Fruit fly (Drosophila melanogaster) whole organism, embryonic: ENCODE results near the gene Drsl5.

Experiments
- Abd-B ChIP-seq: fragments of 200-800 bp; sonication (Bioruptor generic); optimal IDR thresholded peaks from 2 replicates; lab custom pipeline; 2018; ENCODE audit warnings: missing biosample characterization, mild to moderate bottlenecking, missing genetic modification characterization, moderate library complexity
- Bdp1 ChIP-seq: fragments of 200-800 bp; sonication (Bioruptor generic); optimal IDR thresholded peaks from 3 replicates; lab custom pipeline; 2016; ENCODE audit warnings: missing biosample characterization, missing genetic modification characterization
- CG1024 ChIP-seq: fragments of 200-800 bp; sonication (Bioruptor generic); IDR thresholded peaks from 2 replicates; pipeline ENCODE4 v1.3.6; 2022; ENCODE audit warnings: missing biosample characterization, missing genetic modification characterization
- CG10267 ChIP-seq: fragments of 200-800 bp; sonication (Bioruptor generic); optimal IDR thresholded peaks from 2 replicates; lab custom pipeline; 2018; ENCODE audit warnings: missing biosample characterization, mild to moderate bottlenecking, missing genetic modification characterization, moderate library complexity
- CG11398 ChIP-seq: fragments of 200-800 bp; sonication (Bioruptor generic); optimal IDR thresholded peaks from 2 replicates; lab custom pipeline; 2016; ENCODE audit warnings: missing biosample characterization, missing genetic modification characterization
- CG11560 ChIP-seq: fragments of 200-800 bp; sonication (Bioruptor generic); IDR thresholded peaks from 3 replicates; pipeline ENCODE4 v1.3.6; 2022; ENCODE audit warnings: missing biosample characterization, missing genetic modification characterization
- CG12219 ChIP-seq: fragments of 200-800 bp; sonication (Bioruptor generic); optimal IDR thresholded peaks from 3 replicates; lab custom pipeline; 2018; ENCODE audit warnings: missing biosample characterization, mild to moderate bottlenecking, missing genetic modification characterization
- CG12942 ChIP-seq: fragments of 200-800 bp; sonication (Bioruptor generic); optimal IDR thresholded peaks from 3 replicates; lab custom pipeline; 2016; ENCODE audit warnings: missing biosample characterization, missing genetic modification characterization
- CG14710 ChIP-seq: fragments of 200-800 bp; sonication (Bioruptor generic); optimal IDR thresholded peaks from 3 replicates; lab custom pipeline; 2019; ENCODE audit warnings: missing biosample characterization, mild to moderate bottlenecking, missing genetic modification characterization, moderate library complexity
- CG1603 ChIP-seq: fragments of 200-800 bp; sonication (Bioruptor generic); optimal IDR thresholded peaks from 2 replicates; lab custom pipeline; 2019; ENCODE audit warnings: missing biosample characterization, mild to moderate bottlenecking, missing genetic modification characterization, moderate library complexity
- CG17186 ChIP-seq: fragments of 200-800 bp; sonication (Bioruptor generic); optimal IDR thresholded peaks from 3 replicates; lab custom pipeline; 2017; ENCODE audit warnings: missing biosample characterization, missing genetic modification reagents, missing genetic modification characterization
- CG17328 ChIP-seq: fragments of 200-800 bp; sonication (Bioruptor generic); IDR thresholded peaks from 2 replicates; pipeline ENCODE4 v1.3.6; 2022; ENCODE audit warnings: missing biosample characterization, missing genetic modification characterization
- CG17568 ChIP-seq: fragments of 200-800 bp; sonication (Bioruptor generic); optimal IDR thresholded peaks from 2 replicates; lab custom pipeline; 2018; ENCODE audit warnings: missing biosample characterization, mild to moderate bottlenecking, missing genetic modification characterization, moderate library complexity
- CG1832 ChIP-seq: fragments of 200-800 bp; sonication (Bioruptor generic); optimal IDR thresholded peaks from 2 replicates; lab custom pipeline; 2017; ENCODE audit warnings: missing biosample characterization, mild to moderate bottlenecking, missing genetic modification characterization, inconsistent platforms
- CG18764 ChIP-seq: fragments of 200-800 bp; sonication (Bioruptor generic); optimal IDR thresholded peaks from 3 replicates; lab custom pipeline; 2016; ENCODE audit warnings: missing biosample characterization, missing genetic modification characterization
- CG2712 ChIP-seq: fragments of 200-800 bp; optimal IDR thresholded peaks from 3 replicates; lab custom pipeline; 2019; ENCODE audit warnings: missing biosample characterization, mild to moderate bottlenecking, missing genetic modification characterization, moderate library complexity
- CG2889 ChIP-seq: fragments of 200-800 bp; sonication (Bioruptor generic); IDR thresholded peaks from 3 replicates; pipeline ENCODE4 v1.3.6; 2022; ENCODE audit warnings: missing biosample characterization, missing genetic modification characterization
- CG31441 ChIP-seq: fragments of 200-800 bp; sonication (Bioruptor generic); IDR thresholded peaks from 2 replicates; pipeline ENCODE4 v1.3.6; 2022; ENCODE audit warnings: missing biosample characterization, missing genetic modification characterization
- CG3838 ChIP-seq: fragments of 200-800 bp; sonication (Bioruptor generic); optimal IDR thresholded peaks from 3 replicates; lab custom pipeline; 2016; ENCODE audit warnings: missing biosample characterization, missing genetic modification characterization
- CG4360 ChIP-seq: fragments of 200-800 bp; sonication (Bioruptor generic); IDR thresholded peaks from 2 replicates; pipeline ENCODE4 v1.3.6; 2022; ENCODE audit warnings: missing biosample characterization, missing genetic modification characterization
- CG4820 ChIP-seq: fragments of 200-800 bp; sonication (Bioruptor generic); optimal IDR thresholded peaks from 3 replicates; lab custom pipeline; 2016; ENCODE audit warnings: missing biosample characterization, missing genetic modification characterization
- CG6791 ChIP-seq: fragments of 200-800 bp; sonication (Bioruptor generic); IDR thresholded peaks from 3 replicates; pipeline ENCODE4 v1.3.6; 2022; ENCODE audit warnings: missing biosample characterization, missing genetic modification characterization; ENCODE audit not compliant: partially characterized antibody
- CG7786 ChIP-seq: fragments of 200-800 bp; sonication (Bioruptor generic); optimal IDR thresholded peaks from 2 replicates; lab custom pipeline; 2016; ENCODE audit warnings: missing biosample characterization, missing genetic modification characterization
- CG9797 ChIP-seq: fragments of 200-800 bp; sonication (Bioruptor generic); optimal IDR thresholded peaks from 3 replicates; lab custom pipeline; 2018; ENCODE audit warnings: missing biosample characterization, mild to moderate bottlenecking, missing genetic modification characterization
- Camta ChIP-seq: fragments of 200-800 bp; sonication (Bioruptor generic); optimal IDR thresholded peaks from 2 replicates; lab custom pipeline; 2016; ENCODE audit warnings: missing biosample characterization, missing genetic modification characterization
- Dip3 ChIP-seq: fragments of 200-800 bp; sonication (Bioruptor generic); optimal IDR thresholded peaks from 3 replicates; lab custom pipeline; 2016; ENCODE audit warnings: missing biosample characterization, missing genetic modification characterization
- Hr39 ChIP-seq: fragments of >200 bp; optimal IDR thresholded peaks from 2 replicates; lab custom pipeline; 2017
- MBD-R2 ChIP-seq: fragments of 200-800 bp; sonication (Bioruptor generic); IDR thresholded peaks from 2 replicates; pipeline ENCODE4 v1.3.6; 2022; ENCODE audit warnings: missing biosample characterization, missing genetic modification characterization
- Max ChIP-seq: fragments of 200-800 bp; sonication (Bioruptor generic); optimal IDR thresholded peaks from 2 replicates; lab custom pipeline; 2016; ENCODE audit warnings: missing biosample characterization, mild to moderate bottlenecking, missing genetic modification characterization
- Med ChIP-seq: fragments of 200-800 bp; sonication (Bioruptor generic); peaks from one replicate; lab custom pipeline; 2016; ENCODE audit warnings: missing biosample characterization, missing genetic modification characterization, mild to moderate bottlenecking, inconsistent platforms, moderate library complexity
- Mes4 ChIP-seq: fragments of 200-800 bp; sonication (Bioruptor generic); optimal IDR thresholded peaks from 2 replicates; lab custom pipeline; 2016; ENCODE audit warnings: missing biosample characterization, missing genetic modification characterization
- Pdp1 ChIP-seq, 2 experiments: fragments of 200-800 bp; sonication (Bioruptor generic); optimal IDR thresholded peaks; 3 replicates each; lab custom pipeline; 2016; ENCODE audit warnings: missing biosample characterization in 2 of 2, missing genetic modification characterization in 2 of 2, mild to moderate bottlenecking in 1 of 2, moderate library complexity in 1 of 2
- Sox100B ChIP-seq: fragments of 200-800 bp; sonication (Bioruptor generic); optimal IDR thresholded peaks from 3 replicates; lab custom pipeline; 2018; ENCODE audit warnings: missing biosample characterization, mild to moderate bottlenecking, missing genetic modification characterization
- Vsx1 ChIP-seq: fragments of 200-800 bp; sonication (Bioruptor generic); optimal IDR thresholded peaks from 2 replicates; lab custom pipeline; 2017; ENCODE audit warnings: missing biosample characterization, mild to moderate bottlenecking, missing genetic modification characterization, missing genetic modification reagents
- ab ChIP-seq: fragments of 200-800 bp; sonication (Bioruptor generic); optimal IDR thresholded peaks from 2 replicates; lab custom pipeline; 2016; ENCODE audit warnings: missing biosample characterization, missing genetic modification characterization
- aop ChIP-seq: fragments of 200-800 bp; sonication (Bioruptor generic); IDR thresholded peaks from 2 replicates; pipeline ENCODE4 v1.3.6; 2022; ENCODE audit warnings: missing biosample characterization, missing genetic modification characterization
- ap ChIP-seq: fragments of 200-800 bp; sonication (Bioruptor generic); IDR thresholded peaks from 2 replicates; pipeline ENCODE4 v1.3.6; 2022; ENCODE audit warnings: missing biosample characterization, missing genetic modification characterization
- bab2 ChIP-seq: fragments of 200-800 bp; sonication (Bioruptor generic); optimal IDR thresholded peaks from 2 replicates; lab custom pipeline; 2016; ENCODE audit warnings: missing biosample characterization, missing genetic modification characterization
- br ChIP-seq: fragments of >200 bp; optimal IDR thresholded peaks from 2 replicates; lab custom pipeline; 2017
- chm ChIP-seq: fragments of 200-800 bp; sonication (Bioruptor generic); IDR thresholded peaks from 2 replicates; pipeline ENCODE4 v1.3.6; 2022; ENCODE audit warnings: missing biosample characterization, missing genetic modification characterization
- dimm ChIP-seq: fragments of 200-800 bp; sonication (Bioruptor generic); IDR thresholded peaks from 2 replicates; pipeline ENCODE4 v1.3.6; 2022; ENCODE audit warnings: missing biosample characterization, missing genetic modification characterization
- ems ChIP-seq: fragments of 200-800 bp; sonication (Bioruptor generic); optimal IDR thresholded peaks from 3 replicates; lab custom pipeline; 2016; ENCODE audit warnings: missing biosample characterization, missing genetic modification characterization
- gsb-n ChIP-seq: fragments of 200-800 bp; sonication (Bioruptor generic); optimal IDR thresholded peaks from 3 replicates; lab custom pipeline; 2018; ENCODE audit warnings: missing biosample characterization, mild to moderate bottlenecking, missing genetic modification characterization
- hkb ChIP-seq, 2 experiments: fragments of 200-800 bp in 1 of 2; fragments of >200 bp in 1 of 2; sonication (Bioruptor generic) in 1 of 2; IDR thresholded peaks in 1 of 2; optimal IDR thresholded peaks in 1 of 2; 2 replicates each; pipeline versions ENCODE4 v1.3.6 to Lab custom; 2017 to 2022; ENCODE audit warnings: missing biosample characterization in 1 of 2, missing genetic modification characterization in 1 of 2
- lov ChIP-seq, 2 experiments: fragments of 200-800 bp in 1 of 2; fragments of >200 bp in 1 of 2; sonication (Bioruptor generic) in 1 of 2; IDR thresholded peaks in 1 of 2; optimal IDR thresholded peaks in 1 of 2; 2 replicates in 1 of 2; 3 replicates in 1 of 2; pipeline versions ENCODE4 v1.3.6 to Lab custom; 2017 to 2022; ENCODE audit warnings: missing biosample characterization in 1 of 2, missing genetic modification characterization in 1 of 2
- nau ChIP-seq: fragments of 200-800 bp; sonication (Bioruptor generic); optimal IDR thresholded peaks from 3 replicates; lab custom pipeline; 2017; ENCODE audit warnings: missing biosample characterization, mild to moderate bottlenecking, missing genetic modification characterization, missing genetic modification reagents
- org-1 ChIP-seq: fragments of 200-800 bp; sonication (Bioruptor generic); optimal IDR thresholded peaks from 2 replicates; lab custom pipeline; 2017; ENCODE audit warnings: missing biosample characterization, missing genetic modification characterization
- repo ChIP-seq: fragments of 200-800 bp; sonication (Bioruptor generic); optimal IDR thresholded peaks from 2 replicates; lab custom pipeline; 2016; ENCODE audit warnings: missing biosample characterization, missing genetic modification characterization
- so ChIP-seq: fragments of 200-800 bp; sonication (Bioruptor generic); IDR thresholded peaks from 3 replicates; pipeline ENCODE4 v1.3.6; 2022; ENCODE audit warnings: missing biosample characterization, missing genetic modification characterization
- tup ChIP-seq: fragments of 200-800 bp; sonication (Bioruptor generic); optimal IDR thresholded peaks from 2 replicates; lab custom pipeline; 2016; ENCODE audit warnings: missing biosample characterization, mild to moderate bottlenecking, missing genetic modification characterization, moderate library complexity
- z ChIP-seq: fragments of 200-800 bp; sonication (Bioruptor generic); IDR thresholded peaks from 3 replicates; pipeline ENCODE4 v1.3.6; 2022; ENCODE audit warnings: missing biosample characterization, missing genetic modification characterization

Drsl5 gene

DNA sequence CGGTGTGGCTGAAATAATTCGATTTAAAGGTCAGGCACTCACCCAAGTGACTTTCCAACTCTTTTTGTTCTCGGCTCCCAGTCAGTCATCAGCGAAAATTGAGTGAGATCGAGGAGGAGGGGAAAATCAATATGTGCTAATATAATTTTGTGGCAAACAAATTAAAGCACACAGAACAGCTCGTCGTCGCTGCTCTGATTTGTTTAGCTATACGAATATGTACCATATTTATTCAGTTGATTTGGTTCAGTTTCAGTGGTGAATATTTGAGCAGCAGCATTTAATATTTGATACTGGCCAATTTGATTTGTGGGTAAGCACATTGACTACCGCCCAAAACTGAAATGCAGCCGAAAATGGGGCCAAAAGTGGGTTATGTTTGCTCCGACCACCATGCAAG lies 11.2 kb upstream of the Drsl5 start:
- TF ChIP-seq nau (GFP tag; lab: Kevin White, UChicago) (peak; percentile 63), repo (peak; percentile 9), hkb (optimal IDR thresholded peaks at IDR 0.05; lab: Kevin White, UChicago) (no peak), hkb (GFP tag; IDR thresholded peaks at IDR 0.05; lab: Robert Waterston, UW) (no peak), CG6791 (GFP tag; lab: Robert Waterston, UW) (no peak), Hr39 (lab: Kevin White, UChicago) (no peak), org-1 (peak; percentile 61), z (GFP tag; lab: Robert Waterston, UW) (peak; percentile 58; the same call in 2 of the 3 replicates), tup (no peak), Max (GFP tag; lab: Kevin White, UChicago) (peak; percentile 33), CG1603 (peak; percentile 70), CG31441 (GFP tag; lab: Robert Waterston, UW) (peak; percentile 16; the same call in 1 of the 2 replicates), chm (GFP tag; lab: Robert Waterston, UW) (no peak), CG4820 (GFP tag; lab: Kevin White, UChicago) (peak; percentile 40), Abd-B (GFP tag; lab: Kevin White, UChicago) (no peak), lov (optimal IDR thresholded peaks at IDR 0.05; lab: Kevin White, UChicago) (no peak), lov (GFP tag; IDR thresholded peaks at IDR 0.05; lab: Robert Waterston, UW) (0 out of 3 replicates have a peak, but pooled peaks have one; percentile 12), Pdp1 (GFP tag; optimal IDR thresholded peaks at IDR 0.05; lab: Kevin White, UChicago) (peak in 1 of 2 experiments; percentile 38), CG1024 (GFP tag; lab: Robert Waterston, UW) (no peak), CG18764 (peak; percentile 55), aop (GFP tag; lab: Robert Waterston, UW) (no peak), CG3838 (peak; percentile 0), CG12219 (GFP tag; lab: Kevin White, UChicago) (peak; percentile 21), ems (GFP tag; lab: Kevin White, UChicago) (peak; percentile 12), ap (GFP tag; lab: Robert Waterston, UW) (no peak), Dip3 (GFP tag; lab: Kevin White, UChicago) (no peak), Med (GFP tag; lab: Kevin White, UChicago) (peak; percentile 94), CG2712 (tag; lab: Kevin White, UChicago) (no peak), Mes4 (peak; percentile 52), so (GFP tag; lab: Robert Waterston, UW) (peak; percentile 43; the same call in 2 of the 3 replicates), bab2 (GFP tag; lab: Kevin White, UChicago) (peak; percentile 50), CG11560 (no peak), CG17328 (GFP tag; lab: Robert Waterston, UW) (peak; percentile 19; the same call in 1 of the 2 replicates), br (no peak), Camta (GFP tag; lab: Kevin White, UChicago) (peak; percentile 26), CG7786 (peak; percentile 17), MBD-R2 (GFP tag; lab: Robert Waterston, UW) (no peak), CG12942 (GFP tag; lab: Kevin White, UChicago) (peak; percentile 4), CG1832 (no peak), CG10267 (tag; lab: Kevin White, UChicago) (no peak), CG4360 (GFP tag; lab: Robert Waterston, UW) (no peak), dimm (no peak), Sox100B (GFP tag; lab: Kevin White, UChicago) (peak; percentile 9), CG9797 (GFP tag; lab: Kevin White, UChicago) (no peak), CG11398 (peak; percentile 35), CG17186 (peak; percentile 3), Vsx1 (GFP tag; lab: Kevin White, UChicago) (peak; percentile 11), CG2889 (no peak), CG17568 (GFP tag; lab: Kevin White, UChicago) (peak; percentile 60), ab (GFP tag; lab: Kevin White, UChicago) (no peak), Bdp1 (peak; percentile 23), gsb-n (tag; lab: Kevin White, UChicago) (peak; percentile 30), CG14710 (peak; percentile 30)
